Fruit fly (Drosophila melanogaster): Measurements from ENCODE around the gene Cp15.

The Cp15 gene

DNA sequence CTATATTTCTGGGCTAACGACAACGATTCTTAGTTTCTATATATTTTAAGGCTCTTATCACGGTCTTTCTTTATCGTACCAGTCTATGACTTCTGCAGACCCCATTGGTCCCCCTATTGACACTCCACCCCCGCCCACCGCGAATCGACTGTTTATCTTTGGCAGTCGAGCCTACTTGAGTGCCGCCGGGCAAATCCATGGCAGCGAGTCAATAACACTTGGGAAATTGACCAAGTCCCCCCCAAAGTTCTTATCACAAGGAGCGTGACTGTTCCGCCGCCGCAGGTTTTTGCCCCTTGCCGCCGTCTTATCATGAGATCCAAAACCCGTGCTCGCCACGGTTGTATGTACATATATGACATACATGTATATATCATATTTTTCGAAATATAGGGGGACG lies 28.7 kb upstream of the Cp15 start (continued):
- TF ChIP-seq Gsc (GFP tag; IDR thresholded peaks at IDR 0.05) (no peak), cad (GFP tag; optimal IDR thresholded peaks at IDR 0.05) (no peak), CG15601 (tag; optimal IDR thresholded peaks at IDR 0.05) (peak; percentile 20), CG7372 (GFP tag; IDR thresholded peaks at IDR 0.05) (no peak), CG2678 (tag; optimal IDR thresholded peaks at IDR 0.05) (no peak), zfh1 (GFP tag; IDR thresholded peaks at IDR 0.05) (no peak), Dref (GFP tag; IDR thresholded peaks at IDR 0.05) (no peak), emc (GFP tag; optimal IDR thresholded peaks at IDR 0.05) (no peak), CG17912 (GFP tag; optimal IDR thresholded peaks at IDR 0.05) (no peak), CG3163 (GFP tag; optimal IDR thresholded peaks at IDR 0.05) (no peak), CG17568 (GFP tag; optimal IDR thresholded peaks at IDR 0.05) (no peak), tll (GFP tag; optimal IDR thresholded peaks at IDR 0.05) (no peak), Antp (GFP tag; optimal IDR thresholded peaks at IDR 0.05) (no peak), Nf-YA (GFP tag; IDR thresholded peaks at IDR 0.05) (no peak), pfk (GFP tag; optimal IDR thresholded peaks at IDR 0.05) (peak; percentile 20), CG13894 (tag; optimal IDR thresholded peaks at IDR 0.05) (no peak), ac (GFP tag; optimal IDR thresholded peaks at IDR 0.05) (no peak), oc (tag; optimal IDR thresholded peaks at IDR 0.05) (no peak), Atf-2 (GFP tag; optimal IDR thresholded peaks at IDR 0.05) (no peak), Aef1 (GFP tag; IDR thresholded peaks at IDR 0.05) (no peak), pzg (GFP tag; optimal IDR thresholded peaks at IDR 0.05) (no peak), HLH54F (GFP tag; optimal IDR thresholded peaks at IDR 0.05) (no peak), cg (GFP tag; optimal IDR thresholded peaks at IDR 0.05) (no peak), CG13624 (GFP tag; optimal IDR thresholded peaks at IDR 0.05) (no peak), Sry-δ (GFP tag; optimal IDR thresholded peaks at IDR 0.05) (no peak), esg (GFP tag; conservative IDR thresholded peaks at IDR 0.05) (no peak), NfI (GFP tag; optimal IDR thresholded peaks at IDR 0.05) (no peak), CG2199 (GFP tag; IDR thresholded peaks at IDR 0.05) (no peak), ftz-f1 (GFP tag; optimal IDR thresholded peaks at IDR 0.05) (peak; percentile 60), CG33557 (GFP tag; optimal IDR thresholded peaks at IDR 0.05) (peak; percentile 50), eve (GFP tag; optimal IDR thresholded peaks at IDR 0.05) (no peak), Bteb2 (GFP tag; optimal IDR thresholded peaks at IDR 0.05) (no peak), Gug (GFP tag; IDR thresholded peaks at IDR 0.05) (no peak), Dll (GFP tag; IDR thresholded peaks at IDR 0.05; ENCODE audit: partially characterized antibody) (no peak), CG11723 (GFP tag; optimal IDR thresholded peaks at IDR 0.05) (no peak), tup (GFP tag; optimal IDR thresholded peaks at IDR 0.05) (no peak), BtbVII (GFP tag; optimal IDR thresholded peaks at IDR 0.05) (no peak), ara (GFP tag; IDR thresholded peaks at IDR 0.05) (0 out of 2 replicates have a peak, but pooled peaks have one; percentile 24), CG7556 (GFP tag; optimal IDR thresholded peaks at IDR 0.05) (no peak), CG15479 (GFP tag; optimal IDR thresholded peaks at IDR 0.05) (no peak), ERR (GFP tag; optimal IDR thresholded peaks at IDR 0.05) (no peak), phol (tag; optimal IDR thresholded peaks at IDR 0.05) (no peak), Max (GFP tag; optimal IDR thresholded peaks at IDR 0.05) (no peak), en (GFP tag; optimal IDR thresholded peaks at IDR 0.05) (no peak), chif (GFP tag; optimal IDR thresholded peaks at IDR 0.05) (no peak), CG17802 (tag; optimal IDR thresholded peaks at IDR 0.05) (no peak), gsb-n (tag; optimal IDR thresholded peaks at IDR 0.05) (no peak), Hand (GFP tag; optimal IDR thresholded peaks at IDR 0.05) (no peak), Deaf1 (tag; optimal IDR thresholded peaks at IDR 0.05) (no peak), CG10654 (GFP tag; optimal IDR thresholded peaks at IDR 0.05) (no peak), CG10543 (GFP tag; optimal IDR thresholded peaks at IDR 0.05) (peak; percentile 68), CG3065 (GFP tag; optimal IDR thresholded peaks at IDR 0.05) (no peak)

Measured in whole organism, embryonic.